Worm (Caenorhabditis elegans): ENCODE results near the gene lig-4.

lig-4 gene

ce11 chrIII:7521163-7521562 lies at the start of gene lig-4:
Gene lig-4 (plus strand): TSS chrIII:7521463.
- TF ChIP-seq snpc-4 (tag; optimal IDR thresholded peaks at IDR 0.05) (no peak), ztf-4 (tag; optimal IDR thresholded peaks at IDR 0.05) (no peak), R02D3.7 (tag; optimal IDR thresholded peaks at IDR 0.05) (no peak), elt-1 (tag; optimal IDR thresholded peaks at IDR 0.05) (no peak), nhr-12 (tag; optimal IDR thresholded peaks at IDR 0.05) (no peak), unc-39 (tag; optimal IDR thresholded peaks at IDR 0.05) (no peak), egl-27 (tag; optimal IDR thresholded peaks at IDR 0.05) (no peak), aly-2 (tag; optimal IDR thresholded peaks at IDR 0.05) (no peak)

ce11 chrIII:7478932-7479331 lies 42.3 kb upstream of the lig-4 start:
- TF ChIP-seq elt-2 (tag; optimal IDR thresholded peaks at IDR 0.05) (peak; percentile 95), pqm-1 (tag; optimal IDR thresholded peaks at IDR 0.05) (peak; percentile 90), elt-3 (tag; optimal IDR thresholded peaks at IDR 0.05) (no peak)

ce11 chrIII:7484765-7485164 lies 36.5 kb upstream of the lig-4 start:
- TF ChIP-seq zag-1 (tag; optimal IDR thresholded peaks at IDR 0.05) = no peak
- no peak for TF ChIP-seq elt-2 (tag; optimal IDR thresholded peaks at IDR 0.05)
- TF ChIP-seq daf-12 (tag; optimal IDR thresholded peaks at IDR 0.05) = no peak
- TF ChIP-seq nhr-237 (tag; optimal IDR thresholded peaks at IDR 0.05) = no peak
- no peak for TF ChIP-seq aly-2 (tag; optimal IDR thresholded peaks at IDR 0.05)
- no peak for TF ChIP-seq tbx-2 (tag; optimal IDR thresholded peaks at IDR 0.05)
- TF ChIP-seq ceh-9 (tag; optimal IDR thresholded peaks at IDR 0.05) = no peak
- no peak for TF ChIP-seq unc-62 (GFP tag; optimal IDR thresholded peaks at IDR 0.05)
- TF ChIP-seq nhr-23 (tag; optimal IDR thresholded peaks at IDR 0.05) = no peak

ce11 chrIII:7488303-7488702 lies 33.0 kb upstream of the lig-4 start:
- TF ChIP-seq nhr-25 (tag; optimal IDR thresholded peaks at IDR 0.05) (peak; percentile 83), daf-12 (tag; optimal IDR thresholded peaks at IDR 0.05) (no peak), elt-3 (tag; optimal IDR thresholded peaks at IDR 0.05) (peak in 2 of 3 experiments; percentile 30 to 90), mdl-1 (tag; optimal IDR thresholded peaks at IDR 0.05) (peak; percentile 17), tbx-2 (tag; optimal IDR thresholded peaks at IDR 0.05) (no peak), nfya-1 (tag; optimal IDR thresholded peaks at IDR 0.05; ENCODE audit: insufficient read depth) (peak; percentile 33), nhr-43 (tag; optimal IDR thresholded peaks at IDR 0.05; ENCODE audit: poor library complexity, severe bottlenecking) (peak; percentile 3)

- peak; percentile 50 for TF ChIP-seq nfya-1 (tag; optimal IDR thresholded peaks at IDR 0.05; ENCODE audit: insufficient read depth)
- TF ChIP-seq nhr-25 (tag; optimal IDR thresholded peaks at IDR 0.05) = peak; percentile 11
- TF ChIP-seq ztf-4 (tag; optimal IDR thresholded peaks at IDR 0.05) = no peak
Measured at ce11 chrIII:7489055-7489534, 32.2 kb upstream of the lig-4 start, which contains the start of gene mup-4. Gene mup-4 (minus strand): TSS chrIII:7489105.

- TF ChIP-seq ceh-28 (tag; optimal IDR thresholded peaks at IDR 0.05) = no peak
- no peak for TF ChIP-seq nhr-237 (tag; optimal IDR thresholded peaks at IDR 0.05)
- peak; percentile 6 for TF ChIP-seq nfya-1 (tag; optimal IDR thresholded peaks at IDR 0.05; ENCODE audit: insufficient read depth)
- peak in 2 of 3 experiments; percentile 13 to 44 for TF ChIP-seq elt-3 (tag; optimal IDR thresholded peaks at IDR 0.05)
- peak; percentile 20 for TF ChIP-seq nhr-25 (tag; optimal IDR thresholded peaks at IDR 0.05)
- TF ChIP-seq nhr-43 (tag; optimal IDR thresholded peaks at IDR 0.05; ENCODE audit: poor library complexity, severe bottlenecking) = peak; percentile 32
Measured at ce11 chrIII:7490061-7490460, 31.2 kb upstream of the lig-4 start.

- no peak for TF ChIP-seq jun-1 (tag; optimal IDR thresholded peaks at IDR 0.05)
- TF ChIP-seq skn-1 (tag; optimal IDR thresholded peaks at IDR 0.05) = no peak
- TF ChIP-seq nhr-28 (tag; optimal IDR thresholded peaks at IDR 0.05) = no peak
- TF ChIP-seq mdl-1 (tag; optimal IDR thresholded peaks at IDR 0.05) = no peak
- TF ChIP-seq lin-39 (tag; optimal IDR thresholded peaks at IDR 0.05) = no peak
- TF ChIP-seq nhr-237 (tag; optimal IDR thresholded peaks at IDR 0.05) = no peak
- peak; percentile 66 for TF ChIP-seq nhr-43 (tag; optimal IDR thresholded peaks at IDR 0.05; ENCODE audit: poor library complexity, severe bottlenecking)
- TF ChIP-seq elt-2 (tag; optimal IDR thresholded peaks at IDR 0.05) = no peak
- no peak for TF ChIP-seq ztf-4 (tag; optimal IDR thresholded peaks at IDR 0.05)
- no peak for TF ChIP-seq ceh-82 (tag; optimal IDR thresholded peaks at IDR 0.05)
- no peak for TF ChIP-seq lsy-12 (tag; optimal IDR thresholded peaks at IDR 0.05)
- TF ChIP-seq elt-1 (tag; optimal IDR thresholded peaks at IDR 0.05) = no peak
- TF ChIP-seq egl-5 (tag; optimal IDR thresholded peaks at IDR 0.05) = no peak
- no peak for TF ChIP-seq nhr-77 (tag; optimal IDR thresholded peaks at IDR 0.05)
- TF ChIP-seq snpc-4 (tag; optimal IDR thresholded peaks at IDR 0.05) = no peak
- TF ChIP-seq nhr-11 (tag; optimal IDR thresholded peaks at IDR 0.05) = no peak
- peak; percentile 74 for TF ChIP-seq nhr-25 (tag; optimal IDR thresholded peaks at IDR 0.05)
- no peak for TF ChIP-seq ceh-9 (tag; optimal IDR thresholded peaks at IDR 0.05)
- no peak for TF ChIP-seq fkh-2 (tag; optimal IDR thresholded peaks at IDR 0.05)
- no peak for TF ChIP-seq mml-1 (tag; optimal IDR thresholded peaks at IDR 0.05)
- TF ChIP-seq R02D3.7 (tag; optimal IDR thresholded peaks at IDR 0.05) = no peak
- peak; percentile 9 for TF ChIP-seq nfya-1 (tag; optimal IDR thresholded peaks at IDR 0.05; ENCODE audit: insufficient read depth)
- no peak for TF ChIP-seq hmg-11 (tag; optimal IDR thresholded peaks at IDR 0.05)
- TF ChIP-seq egl-27 (tag; optimal IDR thresholded peaks at IDR 0.05) = no peak
- no peak for TF ChIP-seq tbx-2 (tag; optimal IDR thresholded peaks at IDR 0.05)
- TF ChIP-seq nhr-67 (tag; optimal IDR thresholded peaks at IDR 0.05) = no peak
- no peak for TF ChIP-seq daf-12 (tag; optimal IDR thresholded peaks at IDR 0.05)
Measured at ce11 chrIII:7491931-7492330, 29.3 kb upstream of the lig-4 start.

Data from whole organism, L3 larva.